Worm (Caenorhabditis elegans): ENCODE measurements around the gene C17E7.4.

- TF ChIP-seq nhr-76 (tag; optimal IDR thresholded peaks at IDR 0.05) (no peak), ztf-4 (tag; optimal IDR thresholded peaks at IDR 0.05) (no peak), lsy-2 (tag; optimal IDR thresholded peaks at IDR 0.05) (no peak), skn-1 (tag; optimal IDR thresholded peaks at IDR 0.05) (no peak), lin-35 (GFP tag; optimal IDR thresholded peaks at IDR 0.05) (peak in 1 of 2 experiments; percentile 13), lin-39 (tag; optimal IDR thresholded peaks at IDR 0.05) (no peak), zag-1 (tag; optimal IDR thresholded peaks at IDR 0.05) (no peak), isw-1 (GFP tag; IDR thresholded peaks at IDR 0.05) (no peak), elt-3 (tag; optimal IDR thresholded peaks at IDR 0.05) (no peak), sox-4 (tag; optimal IDR thresholded peaks at IDR 0.05) (no peak), lin-13 (GFP tag; optimal IDR thresholded peaks at IDR 0.05) (no peak), unc-130 (tag; optimal IDR thresholded peaks at IDR 0.05) (no peak), nhr-12 (tag; optimal IDR thresholded peaks at IDR 0.05) (no peak)
Measured at ce11 chrV:3905841-3906240, 13.2 kb downstream of the C17E7.4 start, which contains the start of gene nhr-156.
